Fruit fly (Drosophila melanogaster) whole organism, embryonic: ENCODE results near the gene cu.
A peak's percentile ranks its signal among the peaks of the same experiment; 100 is the strongest.

ENCODE experiments used
- CG10565 ChIP-seq: fragments of 200-800 bp; sonication (Bioruptor generic); optimal IDR thresholded peaks from 3 replicates; lab custom pipeline; 2016; ENCODE audit warnings: missing biosample characterization, mild to moderate bottlenecking, missing genetic modification characterization
- CG1233 ChIP-seq: fragments of 200-800 bp; sonication (Bioruptor generic); optimal IDR thresholded peaks from 4 replicates; lab custom pipeline; 2018; ENCODE audit warnings: missing biosample characterization, mild to moderate bottlenecking, missing genetic modification characterization
- CG1602 ChIP-seq: fragments of 200-800 bp; sonication (Bioruptor generic); optimal IDR thresholded peaks from 3 replicates; lab custom pipeline; 2016; ENCODE audit warnings: missing biosample characterization, missing genetic modification characterization
- CG18011 ChIP-seq: fragments of 200-800 bp; sonication (Bioruptor generic); optimal IDR thresholded peaks from 2 replicates; lab custom pipeline; 2017; ENCODE audit warnings: missing biosample characterization, missing genetic modification characterization, mild to moderate bottlenecking, moderate library complexity, missing genotype
- CG2116 ChIP-seq: fragments of 200-800 bp; sonication (Bioruptor generic); optimal IDR thresholded peaks from 3 replicates; lab custom pipeline; 2018; ENCODE audit warnings: missing biosample characterization, mild to moderate bottlenecking, missing genetic modification characterization
- CG2875 ChIP-seq: fragments of 200-800 bp; sonication (Bioruptor generic); optimal IDR thresholded peaks from 2 replicates; lab custom pipeline; 2017; ENCODE audit warnings: missing biosample characterization, mild to moderate bottlenecking, missing genetic modification characterization, missing genetic modification reagents
- CG33557 ChIP-seq: fragments of 200-800 bp; sonication (Bioruptor generic); optimal IDR thresholded peaks from 2 replicates; lab custom pipeline; 2019; ENCODE audit warnings: missing biosample characterization, mild to moderate bottlenecking, missing genetic modification characterization, moderate library complexity
- CG6654 ChIP-seq: fragments of 200-800 bp; sonication (Bioruptor generic); optimal IDR thresholded peaks from 2 replicates; lab custom pipeline; 2017; ENCODE audit warnings: missing biosample characterization, mild to moderate bottlenecking, missing genetic modification characterization
- CG6765 ChIP-seq: fragments of 200-800 bp; sonication (Bioruptor generic); optimal IDR thresholded peaks from 3 replicates; lab custom pipeline; 2017; ENCODE audit warnings: missing biosample characterization, mild to moderate bottlenecking, missing genetic modification characterization
- CG7786 ChIP-seq: fragments of 200-800 bp; sonication (Bioruptor generic); optimal IDR thresholded peaks from 2 replicates; lab custom pipeline; 2016; ENCODE audit warnings: missing biosample characterization, missing genetic modification characterization
- CG8281 ChIP-seq: fragments of 200-800 bp; sonication (Bioruptor generic); optimal IDR thresholded peaks from 2 replicates; lab custom pipeline; 2018; ENCODE audit warnings: missing biosample characterization, mild to moderate bottlenecking, missing genetic modification characterization, moderate library complexity
- CG8924 ChIP-seq: fragments of 200-800 bp; optimal IDR thresholded peaks from 3 replicates; lab custom pipeline; 2019; ENCODE audit warnings: missing biosample characterization, mild to moderate bottlenecking, missing genetic modification characterization, moderate library complexity
- CG9215 ChIP-seq: fragments of 200-800 bp; sonication (Bioruptor generic); IDR thresholded peaks from 2 replicates; pipeline ENCODE4 v1.3.6; 2022; ENCODE audit warnings: missing biosample characterization, missing genetic modification characterization
- CG9817 ChIP-seq: fragments of 200-800 bp; sonication (Bioruptor generic); optimal IDR thresholded peaks from 2 replicates; lab custom pipeline; 2018; ENCODE audit warnings: missing biosample characterization, mild to moderate bottlenecking, missing genetic modification characterization, moderate library complexity
- CG9932 ChIP-seq: fragments of 200-800 bp; sonication (Bioruptor generic); IDR thresholded peaks from 2 replicates; pipeline ENCODE4 v1.3.6; 2022; ENCODE audit warnings: missing biosample characterization, missing genetic modification characterization
- CTCF ChIP-seq: fragments of 200-800 bp; sonication (Bioruptor generic); optimal IDR thresholded peaks from 2 replicates; lab custom pipeline; 2017; ENCODE audit warnings: missing biosample characterization, mild to moderate bottlenecking, missing genetic modification characterization, moderate library complexity
- Dp ChIP-seq: fragments of 200-800 bp; sonication (Bioruptor generic); optimal IDR thresholded peaks from 2 replicates; lab custom pipeline; 2018; ENCODE audit warnings: missing biosample characterization, mild to moderate bottlenecking, missing genetic modification characterization, moderate library complexity
- Eip74EF ChIP-seq, 2 experiments: fragments of 200-800 bp in 1 of 2; fragments of >200 bp in 1 of 2; sonication (Bioruptor generic) in 1 of 2; optimal IDR thresholded peaks; 2 replicates each; lab custom pipeline; 2017 to 2019; ENCODE audit warnings: missing biosample characterization in 2 of 2, missing genetic modification characterization in 2 of 2, mild to moderate bottlenecking in 1 of 2, moderate library complexity in 1 of 2
- Hr39 ChIP-seq: fragments of >200 bp; optimal IDR thresholded peaks from 2 replicates; lab custom pipeline; 2017
- Hr51 ChIP-seq, 2 experiments: fragments of 200-800 bp; sonication (Bioruptor generic); optimal IDR thresholded peaks; 2 replicates in 1 of 2; 3 replicates in 1 of 2; lab custom pipeline; 2016 to 2018; ENCODE audit warnings: missing biosample characterization in 2 of 2, missing genetic modification characterization in 2 of 2, mild to moderate bottlenecking in 1 of 2, moderate library complexity in 1 of 2
- Jarid2 ChIP-seq: fragments of 200-800 bp; sonication (Bioruptor generic); optimal IDR thresholded peaks from 3 replicates; lab custom pipeline; 2017; ENCODE audit warnings: mild to moderate bottlenecking, missing biosample characterization, missing genetic modification reagents, missing genetic modification characterization
- Lim3 ChIP-seq: fragments of 200-800 bp; sonication (Bioruptor generic); IDR thresholded peaks from 2 replicates; pipeline ENCODE4 v1.3.6; 2022; ENCODE audit warnings: missing biosample characterization, missing genetic modification characterization
- Lpt ChIP-seq: fragments of >200 bp; optimal IDR thresholded peaks from 2 replicates; lab custom pipeline; 2018; ENCODE audit warnings: missing biosample characterization, missing genetic modification characterization
- Mrtf ChIP-seq: fragments of 200-800 bp; sonication (Bioruptor generic); IDR thresholded peaks from 3 replicates; pipeline ENCODE4 v1.3.6; 2022; ENCODE audit warnings: missing biosample characterization, missing genetic modification characterization
- NC2α ChIP-seq: fragments of 200-800 bp; sonication (Bioruptor generic); optimal IDR thresholded peaks from 2 replicates; lab custom pipeline; 2016; ENCODE audit warnings: missing biosample characterization, missing genetic modification characterization
- Nf-YB ChIP-seq: fragments of 200-800 bp; sonication (Bioruptor generic); optimal IDR thresholded peaks from 3 replicates; lab custom pipeline; 2019; ENCODE audit warnings: missing biosample characterization, mild to moderate bottlenecking, missing genetic modification characterization, moderate library complexity
- Nf-YC ChIP-seq: fragments of 200-800 bp; optimal IDR thresholded peaks from 3 replicates; lab custom pipeline; 2019; ENCODE audit warnings: missing biosample characterization, mild to moderate bottlenecking, missing genetic modification characterization, moderate library complexity
- NfI ChIP-seq: fragments of 200-800 bp; sonication (Bioruptor generic); optimal IDR thresholded peaks from 3 replicates; lab custom pipeline; 2018; ENCODE audit warnings: missing biosample characterization, mild to moderate bottlenecking, missing genetic modification characterization, moderate library complexity
- Pdp1 ChIP-seq, 2 experiments: fragments of 200-800 bp; sonication (Bioruptor generic); optimal IDR thresholded peaks; 3 replicates each; lab custom pipeline; 2016; ENCODE audit warnings: missing biosample characterization in 2 of 2, missing genetic modification characterization in 2 of 2, mild to moderate bottlenecking in 1 of 2, moderate library complexity in 1 of 2
- Poxn ChIP-seq: fragments of 200-800 bp; sonication (Bioruptor generic); IDR thresholded peaks from 2 replicates; pipeline ENCODE4 v1.3.6; 2022; ENCODE audit warnings: missing biosample characterization, missing genetic modification characterization
- Rx ChIP-seq: fragments of 200-800 bp; sonication (Bioruptor generic); IDR thresholded peaks from 2 replicates; pipeline ENCODE4 v1.3.6; 2022; ENCODE audit warnings: missing biosample characterization, missing genetic modification characterization
- Usf ChIP-seq: fragments of 200-800 bp; sonication (Bioruptor generic); optimal IDR thresholded peaks from 2 replicates; lab custom pipeline; 2017; ENCODE audit warnings: missing genotype, missing biosample characterization, missing genetic modification characterization
- ash1 ChIP-seq: fragments of 200-800 bp; sonication (Bioruptor generic); optimal IDR thresholded peaks from 2 replicates; lab custom pipeline; 2018; ENCODE audit warnings: missing biosample characterization, mild to moderate bottlenecking, missing genetic modification characterization
- dati ChIP-seq: fragments of 200-800 bp; sonication (Bioruptor generic); IDR thresholded peaks from 2 replicates; pipeline ENCODE4 v1.3.6; 2022; ENCODE audit warnings: missing biosample characterization, missing genetic modification characterization
- dmrt11E ChIP-seq: fragments of 200-800 bp; sonication (Bioruptor generic); optimal IDR thresholded peaks from 3 replicates; lab custom pipeline; 2018; ENCODE audit warnings: missing biosample characterization, mild to moderate bottlenecking, missing genetic modification characterization, moderate library complexity
- en ChIP-seq: fragments of 200-800 bp; sonication (Bioruptor generic); optimal IDR thresholded peaks from 2 replicates; lab custom pipeline; 2016; ENCODE audit warnings: missing biosample characterization, missing genetic modification characterization
- gsb ChIP-seq: fragments of 200-800 bp; sonication (Bioruptor generic); IDR thresholded peaks from 2 replicates; pipeline ENCODE4 v1.3.6; 2022; ENCODE audit warnings: missing biosample characterization, missing genetic modification characterization
- ind ChIP-seq: fragments of 200-800 bp; sonication (Bioruptor generic); optimal IDR thresholded peaks from 3 replicates; lab custom pipeline; 2016; ENCODE audit warnings: missing biosample characterization, missing genetic modification characterization
- klu ChIP-seq: fragments of 200-800 bp; sonication (Bioruptor generic); IDR thresholded peaks from 2 replicates; pipeline ENCODE4 v1.3.6; 2022; ENCODE audit warnings: missing biosample characterization, missing genetic modification characterization
- knrl ChIP-seq: fragments of 200-800 bp; sonication (Bioruptor generic); IDR thresholded peaks from 3 replicates; pipeline ENCODE4 v1.3.6; 2022; ENCODE audit warnings: missing biosample characterization, missing genetic modification characterization; ENCODE audit not compliant: partially characterized antibody
- mam ChIP-seq: fragments of 200-800 bp; sonication (Bioruptor generic); optimal IDR thresholded peaks from 3 replicates; lab custom pipeline; 2016; ENCODE audit warnings: missing biosample characterization, missing genetic modification characterization
- org-1 ChIP-seq: fragments of 200-800 bp; sonication (Bioruptor generic); optimal IDR thresholded peaks from 2 replicates; lab custom pipeline; 2017; ENCODE audit warnings: missing biosample characterization, missing genetic modification characterization
- pzg ChIP-seq: fragments of 200-800 bp; sonication (Bioruptor generic); optimal IDR thresholded peaks from 3 replicates; lab custom pipeline; 2018; ENCODE audit warnings: missing biosample characterization, mild to moderate bottlenecking, missing genetic modification characterization, moderate library complexity
- ranshi ChIP-seq: fragments of 200-800 bp; sonication (Bioruptor generic); IDR thresholded peaks from 2 replicates; pipeline ENCODE4 v1.3.6; 2022; ENCODE audit warnings: missing biosample characterization, missing genetic modification characterization
- sd ChIP-seq: fragments of 200-800 bp; sonication (Bioruptor generic); optimal IDR thresholded peaks from 3 replicates; lab custom pipeline; 2018; ENCODE audit warnings: missing biosample characterization, mild to moderate bottlenecking, missing genetic modification characterization, moderate library complexity
- trh ChIP-seq: fragments of 200-800 bp; sonication (Bioruptor generic); optimal IDR thresholded peaks from 2 replicates; lab custom pipeline; 2016; ENCODE audit warnings: missing biosample characterization, missing genetic modification characterization
- unc-4 ChIP-seq: fragments of 200-800 bp; sonication (Bioruptor generic); IDR thresholded peaks from 2 replicates; pipeline ENCODE4 v1.3.6; 2022; ENCODE audit warnings: missing biosample characterization, missing genetic modification characterization; ENCODE audit not compliant: partially characterized antibody
- wor ChIP-seq: fragments of 200-800 bp; sonication (Bioruptor generic); IDR thresholded peaks from 2 replicates; pipeline ENCODE4 v1.3.6; 2022; ENCODE audit warnings: missing biosample characterization, missing genetic modification characterization

The cu gene

DNA sequence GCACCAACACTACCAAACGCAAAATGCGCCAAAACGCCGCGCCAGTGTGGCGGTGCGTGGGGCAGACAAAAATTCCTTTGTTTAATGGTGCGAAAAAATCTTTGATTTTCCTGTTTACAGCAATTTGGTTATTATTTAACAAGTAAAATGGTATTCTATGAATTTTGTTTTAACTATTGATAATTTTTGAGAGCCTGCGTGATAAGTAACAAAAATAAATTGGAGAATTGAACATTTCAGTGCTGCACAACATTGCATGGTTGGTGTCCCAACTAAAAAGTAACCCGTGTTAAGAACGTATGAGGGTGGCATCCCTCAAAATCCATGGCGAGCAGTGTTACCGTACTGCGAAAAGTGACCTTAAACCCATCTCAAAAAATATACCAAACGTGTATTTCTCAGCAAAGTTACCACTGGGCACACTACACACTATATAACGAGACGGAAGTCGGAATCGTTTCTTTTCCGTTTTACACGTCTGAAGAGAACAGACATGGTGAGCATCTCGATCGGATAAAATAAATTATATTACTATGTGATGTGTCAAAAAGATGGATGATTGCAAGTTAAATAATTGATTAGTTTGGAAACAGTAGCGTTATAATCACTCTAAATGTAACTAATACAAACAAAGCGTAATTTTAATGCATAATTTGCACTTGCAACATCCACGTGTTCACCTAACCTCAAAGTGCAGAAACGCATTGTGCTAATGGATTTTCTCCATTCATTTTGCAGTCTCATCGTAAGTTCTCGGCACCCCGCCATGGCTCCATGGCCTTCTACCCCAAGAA, 24.2 kb downstream of the cu start, which contains the start of the genes CG6693 and RpL3 (continued):
- TF ChIP-seq CG1602 (GFP tag; lab: Kevin White, UChicago) (peak; percentile 21), CG6654 (GFP tag; lab: Kevin White, UChicago) (peak; percentile 9), CTCF (GFP tag; lab: Kevin White, UChicago) (peak; percentile 64), CG9215 (no peak), dmrt11E (tag; lab: Kevin White, UChicago) (peak; percentile 58), Dp (GFP tag; lab: Kevin White, UChicago) (peak; percentile 79), Eip74EF (GFP tag; optimal IDR thresholded peaks at IDR 0.05; lab: Kevin White, UChicago) (peak in 1 of 2 experiments; percentile 83), CG8924 (tag; lab: Kevin White, UChicago) (peak; percentile 86), gsb (GFP tag; lab: Robert Waterston, UW) (peak; percentile 47; the same call in 1 of the 2 replicates), CG9932 (peak; percentile 63), Hr39 (lab: Kevin White, UChicago) (no peak), CG8281 (tag; lab: Kevin White, UChicago) (peak; percentile 30), Hr51 (GFP tag; optimal IDR thresholded peaks at IDR 0.05; lab: Kevin White, UChicago) (peak; percentile 68 to 70), Usf (GFP tag; lab: Kevin White, UChicago) (no peak), NfI (peak; percentile 84), Nf-YC (tag; lab: Kevin White, UChicago) (peak; percentile 60), mam (GFP tag; lab: Kevin White, UChicago) (peak; percentile 54), Pdp1 (GFP tag; optimal IDR thresholded peaks at IDR 0.05; lab: Kevin White, UChicago) (peak; percentile 50 to 82), Jarid2 (GFP tag; lab: Kevin White, UChicago) (peak; percentile 85), Lim3 (no peak), CG10565 (no peak), Nf-YB (GFP tag; lab: Kevin White, UChicago) (peak; percentile 56), klu (no peak), knrl (GFP tag; lab: Robert Waterston, UW) (peak; percentile 49; the same call in 1 of the 3 replicates), CG7786 (peak; percentile 24), CG33557 (GFP tag; lab: Kevin White, UChicago) (peak; percentile 45), ash1 (GFP tag; lab: Kevin White, UChicago) (peak; percentile 83), Rx (GFP tag; lab: Robert Waterston, UW) (peak; percentile 36; the same call in 1 of the 2 replicates), ind (GFP tag; lab: Kevin White, UChicago) (peak; percentile 32), CG6765 (GFP tag; lab: Kevin White, UChicago) (peak; percentile 93), dati (GFP tag; lab: Robert Waterston, UW) (0 out of 2 replicates have a peak, but pooled peaks have one; percentile 29), en (no peak), ranshi (GFP tag; lab: Robert Waterston, UW) (peak; percentile 49; the same call in 1 of the 2 replicates), NC2α (GFP tag; lab: Kevin White, UChicago) (peak; percentile 88), CG2116 (GFP tag; lab: Kevin White, UChicago) (peak; percentile 70), CG1233 (GFP tag; lab: Kevin White, UChicago) (peak; percentile 79), trh (peak; percentile 48), pzg (peak; percentile 99), org-1 (GFP tag; lab: Kevin White, UChicago) (peak; percentile 56), Mrtf (GFP tag; lab: Robert Waterston, UW) (peak; percentile 51; the same call in 1 of the 3 replicates), CG18011 (GFP tag; lab: Kevin White, UChicago) (peak; percentile 24), Lpt (GFP tag; lab: Kevin White, UChicago) (no peak), Poxn (GFP tag; lab: Robert Waterston, UW) (no peak), CG9817 (tag; lab: Kevin White, UChicago) (peak; percentile 20), CG2875 (GFP tag; lab: Kevin White, UChicago) (peak; percentile 87), wor (no peak), sd (tag; lab: Kevin White, UChicago) (peak; percentile 40), unc-4 (GFP tag; lab: Robert Waterston, UW) (0 out of 2 replicates have a peak, but pooled peaks have one; percentile 34)
